Worm (Caenorhabditis elegans) whole organism, L1 larva: ENCODE measurements around the gene F21H7.5.

ENCODE experiments used
- F16B12.6 ChIP-seq: fragments of 150-350 bp; optimal IDR thresholded peaks from 2 replicates; lab custom pipeline; 2014; ENCODE audit warnings: missing biosample characterization, missing genetic modification characterization
- Y116A8C.19 ChIP-seq: sonication (generic microtip); optimal IDR thresholded peaks from 2 replicates; lab custom pipeline; 2016; ENCODE audit warnings: missing compliant biosample characterization, missing genetic modification characterization, borderline replicate concordance
- alr-1 ChIP-seq: fragments of 200-800 bp; sonication (Bioruptor generic); optimal IDR thresholded peaks from 2 replicates; lab custom pipeline; 2018; ENCODE audit warnings: borderline replicate concordance, mild to moderate bottlenecking, missing genetic modification characterization, missing compliant biosample characterization
- aly-2 ChIP-seq: fragments of 150-350 bp; optimal IDR thresholded peaks from 2 replicates; lab custom pipeline; 2014; ENCODE audit warnings: missing biosample characterization, missing genetic modification characterization
- ceh-63 ChIP-seq: fragments of 200-800 bp; sonication (Bioruptor generic); optimal IDR thresholded peaks from 2 replicates; lab custom pipeline; 2018; ENCODE audit warnings: mild to moderate bottlenecking, missing genetic modification characterization, missing compliant biosample characterization
- dpl-1 ChIP-seq, 3 experiments: fragments of 150-350 bp in 2 of 3; sonication (generic microtip) in 1 of 3; optimal IDR thresholded peaks; 2 replicates each; lab custom pipeline; 2014 to 2017; ENCODE audit warnings: missing biosample characterization in 3 of 3, missing genetic modification characterization in 3 of 3, missing genetic modification reagents in 3 of 3
- efl-3 ChIP-seq: fragments of 200-800 bp; sonication (Bioruptor generic); optimal IDR thresholded peaks from 2 replicates; lab custom pipeline; 2018; ENCODE audit warnings: mild to moderate bottlenecking, missing genetic modification characterization, missing compliant biosample characterization
- egl-27 ChIP-seq, 2 experiments: fragments of 150-350 bp in 1 of 2; sonication (generic microtip); optimal IDR thresholded peaks; 3 replicates each; lab custom pipeline; 2017 to 2018; ENCODE audit warnings: missing biosample characterization in 2 of 2, missing genetic modification characterization in 2 of 2, missing genetic modification reagents in 2 of 2
- fos-1 ChIP-seq: fragments of 150-350 bp; optimal IDR thresholded peaks from 2 replicates; lab custom pipeline; 2014; ENCODE audit warnings: missing biosample characterization, missing genetic modification characterization
- isw-1 ChIP-seq: fragments of 200-800 bp; sonication (Bioruptor generic); IDR thresholded peaks from 2 replicates; pipeline ENCODE4 v1.3.6; 2022; ENCODE audit warnings: missing genetic modification characterization, missing compliant biosample characterization
- lin-13 ChIP-seq: fragments of 150-350 bp; optimal IDR thresholded peaks from 2 replicates; lab custom pipeline; 2014; ENCODE audit warnings: missing biosample characterization, missing genetic modification reagents, missing genetic modification characterization
- mab-9 ChIP-seq: fragments of 200-800 bp; sonication (Bioruptor generic); IDR thresholded peaks from 2 replicates; pipeline ENCODE4 v1.3.6; 2022; ENCODE audit warnings: missing genetic modification reagents, missing genetic modification characterization, missing compliant biosample characterization
- mdl-1 ChIP-seq, 2 experiments: fragments of 150-350 bp; optimal IDR thresholded peaks; 2 replicates each; lab custom pipeline; 2014 to 2017; ENCODE audit warnings: missing biosample characterization in 2 of 2, missing genetic modification characterization in 2 of 2, inconsistent platforms in 1 of 2
- mef-2 ChIP-seq: fragments of 150-350 bp; optimal IDR thresholded peaks from 2 replicates; lab custom pipeline; 2014; ENCODE audit warnings: missing biosample characterization, missing genetic modification characterization
- nhr-11 ChIP-seq: fragments of 150-350 bp; optimal IDR thresholded peaks from 2 replicates; lab custom pipeline; 2014; ENCODE audit warnings: missing biosample characterization, missing genetic modification characterization
- nhr-19 ChIP-seq: fragments of 200-800 bp; sonication (Bioruptor generic); conservative IDR thresholded peaks from 2 replicates; pipeline ENCODE4 v1.3.6; 2022; ENCODE audit warnings: missing genetic modification characterization, missing compliant biosample characterization
- nhr-237 ChIP-seq: fragments of 150-350 bp; optimal IDR thresholded peaks from 2 replicates; lab custom pipeline; 2014; ENCODE audit warnings: missing biosample characterization, missing genetic modification characterization
- nhr-28 ChIP-seq: fragments of 150-350 bp; optimal IDR thresholded peaks from 2 replicates; lab custom pipeline; 2014; ENCODE audit warnings: missing biosample characterization, missing genetic modification characterization
- nhr-47 ChIP-seq: sonication (generic microtip); optimal IDR thresholded peaks from 2 replicates; lab custom pipeline; 2016; ENCODE audit warnings: mild to moderate bottlenecking, missing genetic modification characterization, moderate library complexity, missing compliant biosample characterization
- nhr-71 ChIP-seq: sonication (generic microtip); optimal IDR thresholded peaks from 2 replicates; lab custom pipeline; 2016; ENCODE audit warnings: mild to moderate bottlenecking, missing genetic modification characterization, moderate library complexity, missing compliant biosample characterization
- nhr-76 ChIP-seq: sonication (generic microtip); optimal IDR thresholded peaks from 2 replicates; lab custom pipeline; 2017; ENCODE audit warnings: missing biosample characterization, missing genetic modification characterization
- nhr-77 ChIP-seq: fragments of 150-350 bp; optimal IDR thresholded peaks from 2 replicates; lab custom pipeline; 2014; ENCODE audit warnings: missing biosample characterization, missing genetic modification characterization
- nhr-85 ChIP-seq: sonication (generic microtip); peaks from one replicate; lab custom pipeline; 2016; ENCODE audit warnings: missing genetic modification characterization, inconsistent platforms, missing compliant biosample characterization
- nhr-90 ChIP-seq: sonication (generic microtip); optimal IDR thresholded peaks from 2 replicates; lab custom pipeline; 2016; ENCODE audit warnings: mild to moderate bottlenecking, missing genetic modification characterization, missing compliant biosample characterization; ENCODE audit not compliant: poor library complexity
- pax-3 ChIP-seq: fragments of 200-800 bp; sonication (Bioruptor generic); optimal IDR thresholded peaks from 2 replicates; lab custom pipeline; 2018; ENCODE audit warnings: mild to moderate bottlenecking, missing genetic modification characterization, moderate library complexity, missing compliant biosample characterization
- pqm-1 ChIP-seq: sonication (generic microtip); optimal IDR thresholded peaks from 3 replicates; lab custom pipeline; 2017; ENCODE audit warnings: missing biosample characterization, missing genetic modification characterization
- skn-1 ChIP-seq: fragments of 150-350 bp; optimal IDR thresholded peaks from 2 replicates; lab custom pipeline; 2014; ENCODE audit warnings: missing biosample characterization, missing genetic modification characterization
- snpc-4 ChIP-seq: fragments of 150-350 bp; optimal IDR thresholded peaks from 2 replicates; lab custom pipeline; 2014; ENCODE audit warnings: missing biosample characterization, missing genetic modification characterization
- swsn-7 ChIP-seq: sonication (generic microtip); optimal IDR thresholded peaks from 2 replicates; lab custom pipeline; 2016; ENCODE audit warnings: missing genetic modification characterization, missing compliant biosample characterization
- tbx-2 ChIP-seq: sonication (generic microtip); optimal IDR thresholded peaks from 2 replicates; lab custom pipeline; 2016; ENCODE audit warnings: missing genetic modification characterization, missing compliant biosample characterization
- tlp-1 ChIP-seq: fragments of 150-350 bp; optimal IDR thresholded peaks from 2 replicates; lab custom pipeline; 2014; ENCODE audit warnings: missing biosample characterization, missing genetic modification characterization
- zag-1 ChIP-seq: fragments of 150-350 bp; optimal IDR thresholded peaks from 2 replicates; lab custom pipeline; 2014; ENCODE audit warnings: missing biosample characterization, missing genetic modification characterization
- ztf-11 ChIP-seq, 2 experiments: sonication (generic microtip); optimal IDR thresholded peaks; 2 replicates each; lab custom pipeline; 2016 to 2017; ENCODE audit warnings: missing genetic modification characterization in 2 of 2, missing biosample characterization in 1 of 2, missing compliant biosample characterization in 1 of 2
- ztf-4 ChIP-seq: fragments of 150-350 bp; optimal IDR thresholded peaks from 2 replicates; lab custom pipeline; 2014; ENCODE audit warnings: missing biosample characterization, missing genetic modification characterization

F21H7.5 gene

DNA sequence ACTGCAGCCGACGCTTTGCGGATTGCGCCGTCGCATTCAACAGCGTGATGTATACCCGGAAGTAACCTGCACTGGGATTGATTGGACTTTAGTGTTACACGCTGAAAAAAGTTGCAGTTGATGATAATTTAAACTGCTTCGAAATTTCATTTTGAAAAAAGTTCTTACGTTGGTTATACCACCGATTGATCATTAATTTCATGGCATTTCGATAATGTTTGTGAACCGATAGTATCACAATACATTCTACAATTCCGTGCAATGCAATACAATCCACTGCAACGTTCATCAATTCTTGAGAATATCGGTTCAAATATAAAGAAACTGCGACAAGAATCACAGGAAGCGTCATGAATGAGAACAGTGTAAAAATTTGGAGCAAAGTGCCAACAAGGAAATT lies 2.2 kb upstream of the F21H7.5 start, which contains the start of gene F21H7.3:
TSS of gene F21H7.3 (minus strand) at position 101 of the 400 bp plus-strand sequence.
- TF ChIP-seq nhr-19 (GFP tag; lab: Robert Waterston, UW), result no peak
- TF ChIP-seq mef-2, result no peak
- TF ChIP-seq aly-2 (tag; lab: Kevin White, UChicago), result no peak
- TF ChIP-seq nhr-237 (tag; lab: Kevin White, UChicago), result no peak
- no peak for TF ChIP-seq pqm-1
- TF ChIP-seq ceh-63, result no peak
- no peak for TF ChIP-seq nhr-90 (tag; lab: Kevin White, UChicago)
- no peak for TF ChIP-seq nhr-71
- TF ChIP-seq dpl-1 (GFP tag; optimal IDR thresholded peaks at IDR 0.05; lab: Kevin White, UChicago), result no peak
- no peak for TF ChIP-seq isw-1 (GFP tag; lab: Robert Waterston, UW)

- TF ChIP-seq nhr-47 (tag; lab: Kevin White, UChicago), result no peak
- TF ChIP-seq swsn-7, result no peak
- no peak for TF ChIP-seq tbx-2
These were observed 1.7 kb upstream of the F21H7.5 start, which contains the start of gene srh-98 for ce11 chrV:16235647-16236046. srh-98 (minus strand) TSS chrV:16235747.

- TF ChIP-seq aly-2 (tag; lab: Kevin White, UChicago) (no peak), tlp-1 (tag; lab: Kevin White, UChicago) (no peak), pax-3 (tag; lab: Kevin White, UChicago) (no peak), F16B12.6 (tag; lab: Kevin White, UChicago) (no peak), Y116A8C.19 (no peak), ztf-4 (tag; lab: Kevin White, UChicago) (no peak), ztf-11 (tag; optimal IDR thresholded peaks at IDR 0.05; lab: Kevin White, UChicago) (no peak), nhr-85 (tag; lab: Kevin White, UChicago) (no peak), nhr-47 (tag; lab: Kevin White, UChicago) (no peak), nhr-77 (tag; lab: Kevin White, UChicago) (no peak), zag-1 (tag; lab: Kevin White, UChicago) (no peak), mdl-1 (tag; optimal IDR thresholded peaks at IDR 0.05; lab: Kevin White, UChicago) (no peak), nhr-76 (tag; lab: Kevin White, UChicago) (no peak), isw-1 (GFP tag; lab: Robert Waterston, UW) (no peak), nhr-237 (tag; lab: Kevin White, UChicago) (no peak), alr-1 (tag; lab: Kevin White, UChicago) (no peak)
These were observed 6.8 kb downstream of the F21H7.5 start, which contains the start of gene srh-104 for ce11 chrV:16244078-16244477. srh-104 (minus strand) TSS chrV:16244178.

DNA sequence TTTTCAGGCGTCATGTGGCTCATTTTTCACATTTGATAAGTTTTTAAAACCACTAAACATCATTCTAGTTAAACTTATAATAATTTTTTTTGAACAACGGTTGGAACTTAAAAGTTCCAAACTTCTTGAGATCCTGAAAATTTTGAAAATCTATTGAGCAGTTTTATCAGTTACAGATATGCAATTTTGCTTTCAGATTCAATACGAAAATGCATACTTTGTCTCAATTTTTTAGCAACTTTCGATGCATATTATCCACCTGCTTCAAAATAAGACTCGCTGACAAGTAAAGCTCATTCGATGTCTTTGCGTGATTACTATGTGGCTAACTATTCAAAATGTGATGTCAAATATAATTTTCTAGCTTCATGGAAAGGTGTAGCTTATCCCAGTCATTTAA lies 9.3 kb downstream of the F21H7.5 start, which contains the start of gene srh-95:
TSS of gene srh-95 (plus strand) at position 301 of the 400 bp plus-strand sequence.
- TF ChIP-seq lin-13 (GFP tag; lab: Kevin White, UChicago), result no peak
- no peak for TF ChIP-seq nhr-11
- no peak for TF ChIP-seq mab-9
- TF ChIP-seq snpc-4 (tag; lab: Kevin White, UChicago), result no peak
- TF ChIP-seq egl-27 (tag; optimal IDR thresholded peaks at IDR 0.05; lab: Kevin White, UChicago), result no peak
- TF ChIP-seq isw-1 (GFP tag; lab: Robert Waterston, UW), result no peak
- no peak for TF ChIP-seq efl-3 (GFP tag; lab: Kevin White, UChicago)
- TF ChIP-seq alr-1 (tag; lab: Kevin White, UChicago), result no peak
- TF ChIP-seq fos-1, result no peak
- TF ChIP-seq nhr-28 (tag; lab: Kevin White, UChicago), result no peak

DNA sequence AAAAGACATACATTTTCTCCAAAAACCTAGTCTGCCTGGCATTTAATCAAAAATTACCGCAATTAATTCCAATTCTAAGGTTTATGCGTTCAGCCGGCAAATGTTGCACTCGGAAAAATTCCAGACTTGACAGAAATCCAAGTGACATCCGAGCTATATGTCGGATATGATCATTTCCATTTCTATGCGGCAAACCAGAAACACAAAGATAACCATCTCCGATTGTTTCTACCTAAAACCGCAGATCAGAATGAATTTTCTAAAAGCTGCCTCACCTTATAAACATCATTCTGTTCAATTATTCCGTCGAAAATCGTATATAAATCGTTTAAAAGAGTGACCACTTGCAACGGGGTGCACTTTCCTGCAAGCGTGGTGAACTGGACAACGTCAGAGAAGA lies 11.8 kb downstream of the F21H7.5 start:
- no peak for TF ChIP-seq skn-1 (tag; lab: Kevin White, UChicago)
